Fruit fly (Drosophila melanogaster) whole organism, embryonic: Measurements from ENCODE around the gene CG46317.

ENCODE experiments used
- CG10147 ChIP-seq: fragments of 200-800 bp; sonication (Bioruptor generic); optimal IDR thresholded peaks from 2 replicates; lab custom pipeline; 2019; ENCODE audit warnings: missing biosample characterization, mild to moderate bottlenecking, missing genetic modification characterization, moderate library complexity
- CG10209 ChIP-seq: fragments of 200-800 bp; sonication (Bioruptor generic); optimal IDR thresholded peaks from 3 replicates; lab custom pipeline; 2017; ENCODE audit warnings: missing biosample characterization, mild to moderate bottlenecking, missing genetic modification characterization, missing genetic modification reagents
- CG11085 ChIP-seq: fragments of 200-800 bp; sonication (Bioruptor generic); IDR thresholded peaks from 2 replicates; pipeline ENCODE4 v1.3.6; 2022; ENCODE audit warnings: missing biosample characterization, missing genetic modification characterization
- CG11695 ChIP-seq: fragments of 200-800 bp; sonication (Bioruptor generic); IDR thresholded peaks from 3 replicates; pipeline ENCODE4 v1.3.6; 2022; ENCODE audit warnings: missing biosample characterization, missing genetic modification characterization
- CG11723 ChIP-seq: fragments of 200-800 bp; sonication (Bioruptor generic); optimal IDR thresholded peaks from 2 replicates; lab custom pipeline; 2017; ENCODE audit warnings: missing biosample characterization, mild to moderate bottlenecking, missing genetic modification characterization
- CG12071 ChIP-seq: fragments of 200-800 bp; sonication (Bioruptor generic); optimal IDR thresholded peaks from 3 replicates; lab custom pipeline; 2018; ENCODE audit warnings: missing biosample characterization, mild to moderate bottlenecking, missing genetic modification characterization
- CG14014 ChIP-seq: fragments of 200-800 bp; sonication (Bioruptor generic); IDR thresholded peaks from 2 replicates; pipeline ENCODE4 v1.3.6; 2022; ENCODE audit warnings: missing biosample characterization, missing genetic modification characterization
- CG14050 ChIP-seq: fragments of 200-800 bp; sonication (Bioruptor generic); IDR thresholded peaks from 3 replicates; pipeline ENCODE4 v1.3.6; 2022; ENCODE audit warnings: missing biosample characterization, missing genetic modification characterization
- CG15514 ChIP-seq: fragments of 200-800 bp; sonication (Bioruptor generic); optimal IDR thresholded peaks from 3 replicates; lab custom pipeline; 2017; ENCODE audit warnings: missing biosample characterization, missing genetic modification characterization, mild to moderate bottlenecking, moderate library complexity, missing genetic modification reagents
- CG15601 ChIP-seq: fragments of 200-800 bp; sonication (Bioruptor generic); optimal IDR thresholded peaks from 3 replicates; lab custom pipeline; 2019; ENCODE audit warnings: missing biosample characterization, mild to moderate bottlenecking, missing genetic modification characterization, moderate library complexity
- CG1602 ChIP-seq: fragments of 200-800 bp; sonication (Bioruptor generic); optimal IDR thresholded peaks from 3 replicates; lab custom pipeline; 2016; ENCODE audit warnings: missing biosample characterization, missing genetic modification characterization
- CG18599 ChIP-seq: fragments of 200-800 bp; sonication (Bioruptor generic); optimal IDR thresholded peaks from 3 replicates; lab custom pipeline; 2017; ENCODE audit warnings: missing biosample characterization, missing genetic modification characterization, mild to moderate bottlenecking, moderate library complexity, missing genetic modification reagents
- CG32767 ChIP-seq: fragments of 200-800 bp; sonication (Bioruptor generic); IDR thresholded peaks from 2 replicates; pipeline ENCODE4 v1.3.6; 2022; ENCODE audit warnings: missing biosample characterization, missing genetic modification characterization
- CG3838 ChIP-seq: fragments of 200-800 bp; sonication (Bioruptor generic); optimal IDR thresholded peaks from 3 replicates; lab custom pipeline; 2016; ENCODE audit warnings: missing biosample characterization, missing genetic modification characterization
- CG4360 ChIP-seq: fragments of 200-800 bp; sonication (Bioruptor generic); IDR thresholded peaks from 2 replicates; pipeline ENCODE4 v1.3.6; 2022; ENCODE audit warnings: missing biosample characterization, missing genetic modification characterization
- CG4617 ChIP-seq: fragments of 200-800 bp; sonication (Bioruptor generic); optimal IDR thresholded peaks from 3 replicates; lab custom pipeline; 2016; ENCODE audit warnings: missing biosample characterization, missing genetic modification characterization, borderline replicate concordance
- CG4820 ChIP-seq: fragments of 200-800 bp; sonication (Bioruptor generic); optimal IDR thresholded peaks from 3 replicates; lab custom pipeline; 2016; ENCODE audit warnings: missing biosample characterization, missing genetic modification characterization
- CG5180 ChIP-seq: fragments of 200-800 bp; sonication (Bioruptor generic); optimal IDR thresholded peaks from 3 replicates; lab custom pipeline; 2017; ENCODE audit warnings: missing biosample characterization, missing genetic modification characterization, mild to moderate bottlenecking, moderate library complexity, missing genetic modification reagents
- CG6854 ChIP-seq: fragments of 200-800 bp; sonication (Bioruptor generic); optimal IDR thresholded peaks from 3 replicates; lab custom pipeline; 2017; ENCODE audit warnings: missing biosample characterization, mild to moderate bottlenecking, missing genetic modification characterization
- CG7556 ChIP-seq: fragments of 200-800 bp; sonication (Bioruptor generic); optimal IDR thresholded peaks from 2 replicates; lab custom pipeline; 2017; ENCODE audit warnings: missing biosample characterization, mild to moderate bottlenecking, missing genetic modification characterization
- CG8290 ChIP-seq, 3 experiments: fragments of 200-800 bp; sonication (Bioruptor generic); optimal IDR thresholded peaks; 2 replicates each; lab custom pipeline; 2016 to 2019; ENCODE audit warnings: missing biosample characterization in 3 of 3, missing genetic modification characterization in 3 of 3, mild to moderate bottlenecking in 2 of 3, moderate library complexity in 1 of 3
- HHEX ChIP-seq: fragments of 200-800 bp; sonication (Bioruptor generic); optimal IDR thresholded peaks from 3 replicates; lab custom pipeline; 2017; ENCODE audit warnings: missing biosample characterization, mild to moderate bottlenecking, missing genetic modification characterization, missing genetic modification reagents
- HLH3B ChIP-seq: fragments of 200-800 bp; sonication (Bioruptor generic); IDR thresholded peaks from 2 replicates; pipeline ENCODE4 v1.3.6; 2022; ENCODE audit warnings: missing biosample characterization, missing genetic modification characterization
- HLH4C ChIP-seq: fragments of 200-800 bp; sonication (Bioruptor generic); IDR thresholded peaks from 3 replicates; pipeline ENCODE4 v1.3.6; 2022; ENCODE audit warnings: missing biosample characterization, missing genetic modification characterization; ENCODE audit not compliant: partially characterized antibody
- Hmr ChIP-seq: fragments of 200-800 bp; sonication (Bioruptor generic); optimal IDR thresholded peaks from 3 replicates; lab custom pipeline; 2017; ENCODE audit warnings: mild to moderate bottlenecking, missing biosample characterization, missing genetic modification reagents, missing genetic modification characterization
- Hr3 ChIP-seq: fragments of 200-800 bp; sonication (Bioruptor generic); optimal IDR thresholded peaks from 3 replicates; lab custom pipeline; 2016; ENCODE audit warnings: missing biosample characterization, missing genetic modification characterization
- Hr78 ChIP-seq, 2 experiments: fragments of 200-800 bp in 1 of 2; fragments of >200 bp in 1 of 2; sonication (Bioruptor generic) in 1 of 2; optimal IDR thresholded peaks; 2 replicates each; lab custom pipeline; 2017 to 2019; ENCODE audit warnings: missing biosample characterization in 2 of 2, missing genetic modification characterization in 2 of 2, mild to moderate bottlenecking in 1 of 2, moderate library complexity in 1 of 2
- Lim3 ChIP-seq: fragments of 200-800 bp; sonication (Bioruptor generic); IDR thresholded peaks from 2 replicates; pipeline ENCODE4 v1.3.6; 2022; ENCODE audit warnings: missing biosample characterization, missing genetic modification characterization
- Nf-YA ChIP-seq: fragments of 200-800 bp; sonication (Bioruptor generic); IDR thresholded peaks from 2 replicates; pipeline ENCODE4 v1.3.6; 2022; ENCODE audit warnings: missing biosample characterization, missing genetic modification characterization
- Stat92E ChIP-seq, 3 experiments: fragments of >200 bp in 2 of 3; fragments of 200-800 bp in 1 of 3; sonication (Bioruptor generic) in 1 of 3; optimal IDR thresholded peaks; 2 replicates each; lab custom pipeline; 2017 to 2019; ENCODE audit warnings: missing biosample characterization in 3 of 3, missing genetic modification characterization in 3 of 3, mild to moderate bottlenecking in 1 of 3, moderate library complexity in 1 of 3
- Usf ChIP-seq: fragments of 200-800 bp; sonication (Bioruptor generic); optimal IDR thresholded peaks from 2 replicates; lab custom pipeline; 2017; ENCODE audit warnings: missing genotype, missing biosample characterization, missing genetic modification characterization
- al ChIP-seq: fragments of 200-800 bp; sonication (Bioruptor generic); IDR thresholded peaks from 2 replicates; pipeline ENCODE4 v1.3.6; 2022; ENCODE audit warnings: missing biosample characterization, missing genetic modification characterization
- bab2 ChIP-seq: fragments of 200-800 bp; sonication (Bioruptor generic); optimal IDR thresholded peaks from 2 replicates; lab custom pipeline; 2016; ENCODE audit warnings: missing biosample characterization, missing genetic modification characterization
- bowl ChIP-seq: fragments of 200-800 bp; sonication (Bioruptor generic); IDR thresholded peaks from 2 replicates; pipeline ENCODE4 v1.3.6; 2022; ENCODE audit warnings: missing biosample characterization, missing genetic modification characterization
- chinmo ChIP-seq: fragments of 200-800 bp; sonication (Bioruptor generic); IDR thresholded peaks from 4 replicates; pipeline ENCODE4 v1.3.6; 2022; ENCODE audit warnings: missing biosample characterization, missing genetic modification characterization; ENCODE audit not compliant: partially characterized antibody
- chn ChIP-seq: fragments of 200-800 bp; sonication (Bioruptor generic); optimal IDR thresholded peaks from 2 replicates; lab custom pipeline; 2016; ENCODE audit warnings: missing biosample characterization, missing genetic modification characterization
- da ChIP-seq: fragments of 200-800 bp; sonication (Bioruptor generic); optimal IDR thresholded peaks from 2 replicates; lab custom pipeline; 2016; ENCODE audit warnings: missing biosample characterization, missing genetic modification characterization
- fd96Cb ChIP-seq: fragments of 200-800 bp; sonication (Bioruptor generic); optimal IDR thresholded peaks from 2 replicates; lab custom pipeline; 2018; ENCODE audit warnings: missing biosample characterization, mild to moderate bottlenecking, missing genetic modification characterization, moderate library complexity
- fu2 ChIP-seq: fragments of 200-800 bp; sonication (Bioruptor generic); optimal IDR thresholded peaks from 2 replicates; lab custom pipeline; 2016; ENCODE audit warnings: missing biosample characterization, missing genetic modification characterization
- gcm2 ChIP-seq: fragments of 200-800 bp; sonication (Bioruptor generic); optimal IDR thresholded peaks from 2 replicates; lab custom pipeline; 2016; ENCODE audit warnings: missing biosample characterization, missing genetic modification characterization
- grau ChIP-seq: fragments of 200-800 bp; optimal IDR thresholded peaks from 3 replicates; lab custom pipeline; 2019; ENCODE audit warnings: missing biosample characterization, mild to moderate bottlenecking, missing genetic modification characterization, moderate library complexity
- her ChIP-seq: fragments of 200-800 bp; sonication (Bioruptor generic); optimal IDR thresholded peaks from 2 replicates; lab custom pipeline; 2016; ENCODE audit warnings: missing biosample characterization, missing genetic modification characterization
- ken ChIP-seq: fragments of 200-800 bp; sonication (Bioruptor generic); IDR thresholded peaks from 3 replicates; pipeline ENCODE4 v1.3.6; 2022; ENCODE audit warnings: missing biosample characterization, missing genetic modification characterization
- lbe ChIP-seq: fragments of 200-800 bp; sonication (Bioruptor generic); optimal IDR thresholded peaks from 2 replicates; lab custom pipeline; 2016; ENCODE audit warnings: missing biosample characterization, mild to moderate bottlenecking, missing genetic modification characterization
- salm ChIP-seq: fragments of 200-800 bp; sonication (Bioruptor generic); optimal IDR thresholded peaks from 2 replicates; lab custom pipeline; 2018; ENCODE audit warnings: missing biosample characterization, mild to moderate bottlenecking, missing genetic modification characterization
- sna ChIP-seq: fragments of 200-800 bp; sonication (Bioruptor generic); IDR thresholded peaks from 2 replicates; pipeline ENCODE4 v1.3.6; 2022; ENCODE audit warnings: missing biosample characterization, missing genetic modification characterization; ENCODE audit not compliant: partially characterized antibody
- tap ChIP-seq: fragments of 200-800 bp; optimal IDR thresholded peaks from 3 replicates; lab custom pipeline; 2019; ENCODE audit warnings: missing biosample characterization, mild to moderate bottlenecking, missing genetic modification characterization, moderate library complexity
- wdn ChIP-seq: fragments of 200-800 bp; sonication (Bioruptor generic); IDR thresholded peaks from 2 replicates; pipeline ENCODE4 v1.3.6; 2022; ENCODE audit warnings: missing biosample characterization, missing genetic modification characterization
- zf30C ChIP-seq: fragments of 200-800 bp; sonication (Bioruptor generic); optimal IDR thresholded peaks from 3 replicates; lab custom pipeline; 2018; ENCODE audit warnings: missing biosample characterization, mild to moderate bottlenecking, missing genetic modification characterization

The CG46317 gene

DNA sequence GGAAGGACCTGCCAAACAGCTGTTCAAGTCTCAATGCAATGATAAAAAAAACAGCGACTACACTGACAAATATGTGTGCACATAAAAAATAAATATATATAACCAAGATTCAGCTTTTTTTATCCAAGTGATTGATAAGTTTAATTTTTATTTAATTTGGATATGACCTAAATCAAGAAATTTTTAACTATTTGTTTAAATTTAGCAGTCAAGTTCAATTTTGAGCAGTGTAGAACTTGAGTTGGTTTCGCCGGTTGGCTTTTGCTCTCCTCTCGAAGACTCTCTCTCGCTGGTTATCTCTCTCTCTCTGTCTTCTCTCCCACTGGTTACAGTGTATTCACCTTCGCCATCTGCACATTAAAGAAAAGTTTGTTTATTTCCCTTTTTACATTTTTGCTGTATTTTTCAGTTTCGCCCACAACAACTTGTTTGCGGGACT is 43.0 kb upstream of the CG46317 start (continued):
- TF ChIP-seq gcm2 (GFP tag; lab: Kevin White, UChicago) (peak; percentile 60), Nf-YA (GFP tag; lab: Robert Waterston, UW) (peak; percentile 75), sna (GFP tag; lab: Robert Waterston, UW) (no peak), CG5180 (GFP tag; lab: Kevin White, UChicago) (peak; percentile 53), fd96Cb (tag; lab: Kevin White, UChicago) (peak; percentile 89), Hmr (GFP tag; lab: Kevin White, UChicago) (peak; percentile 92), da (GFP tag; lab: Kevin White, UChicago) (peak; percentile 53), fu2 (peak; percentile 48), grau (peak; percentile 89), CG32767 (GFP tag; lab: Robert Waterston, UW) (peak; percentile 88), CG11085 (peak; percentile 81), HLH3B (GFP tag; lab: Robert Waterston, UW) (peak; percentile 90), CG11723 (peak; percentile 76), tap (tag; lab: Kevin White, UChicago) (peak; percentile 86), lbe (GFP tag; lab: Kevin White, UChicago) (peak; percentile 95), bowl (GFP tag; lab: Robert Waterston, UW) (peak; percentile 61; the same call in 1 of the 2 replicates), her (no peak), salm (tag; lab: Kevin White, UChicago) (peak; percentile 86), HHEX (GFP tag; lab: Kevin White, UChicago) (peak; percentile 81), zf30C (GFP tag; lab: Kevin White, UChicago) (peak; percentile 73), CG8290 (GFP tag; optimal IDR thresholded peaks at IDR 0.05; lab: Kevin White, UChicago) (peak; percentile 65), CG8290 (tag; optimal IDR thresholded peaks at IDR 0.05; lab: Kevin White, UChicago) (no peak), CG3838 (GFP tag; lab: Kevin White, UChicago) (peak; percentile 35), ken (peak; percentile 79), Lim3 (no peak), CG4820 (peak; percentile 82), CG4617 (GFP tag; lab: Kevin White, UChicago) (peak; percentile 66), CG7556 (peak; percentile 91), chn (GFP tag; lab: Kevin White, UChicago) (peak; percentile 55), CG12071 (peak; percentile 62), CG15514 (peak; percentile 75), Hr78 (GFP tag; optimal IDR thresholded peaks at IDR 0.05; lab: Kevin White, UChicago) (peak in 1 of 2 experiments; percentile 53), CG15601 (tag; lab: Kevin White, UChicago) (peak; percentile 83), HLH4C (GFP tag; lab: Robert Waterston, UW) (no peak), CG1602 (peak; percentile 75), al (GFP tag; lab: Robert Waterston, UW) (peak; percentile 84), CG10209 (GFP tag; lab: Kevin White, UChicago) (peak; percentile 87), CG4360 (GFP tag; lab: Robert Waterston, UW) (0 out of 2 replicates have a peak, but pooled peaks have one; percentile 27), CG10147 (peak; percentile 86), CG18599 (GFP tag; lab: Kevin White, UChicago) (peak; percentile 91), CG14050 (GFP tag; lab: Robert Waterston, UW) (peak; percentile 79), Stat92E (GFP tag; optimal IDR thresholded peaks at IDR 0.05; lab: Kevin White, UChicago) (peak in 1 of 3 experiments; percentile 8), CG6854 (GFP tag; lab: Kevin White, UChicago) (peak; percentile 80), bab2 (GFP tag; lab: Kevin White, UChicago) (peak; percentile 63), Hr3 (peak; percentile 87), wdn (GFP tag; lab: Robert Waterston, UW) (peak; percentile 82), CG11695 (GFP tag; lab: Robert Waterston, UW) (peak; percentile 90), chinmo (0 out of 4 replicates have a peak, but pooled peaks have one; percentile 13), Usf (GFP tag; lab: Kevin White, UChicago) (peak; percentile 61), CG14014 (GFP tag; lab: Robert Waterston, UW) (peak; percentile 84)
